Worm (Caenorhabditis elegans) whole organism, late embryonic: ENCODE measurements around the gene C18H7.1.

Source experiments
- F13H6.1 ChIP-seq: sonication (generic microtip); optimal IDR thresholded peaks from 2 replicates; lab custom pipeline; 2016; ENCODE audit warnings: missing genetic modification characterization, missing compliant biosample characterization
- K09A11.1 ChIP-seq: sonication (generic microtip); optimal IDR thresholded peaks from 2 replicates; lab custom pipeline; 2017; ENCODE audit warnings: antibody characterized with exemption, mild to moderate bottlenecking, missing genetic modification characterization, missing compliant biosample characterization; ENCODE audit not compliant: insufficient read depth
- T23F11.4 ChIP-seq: fragments of 200-800 bp; sonication (Bioruptor generic); optimal IDR thresholded peaks from 2 replicates; lab custom pipeline; 2018; ENCODE audit warnings: mild to moderate bottlenecking, missing genetic modification characterization, missing compliant biosample characterization
- ceh-14 ChIP-seq: sonication (generic microtip); optimal IDR thresholded peaks from 2 replicates; lab custom pipeline; 2016; ENCODE audit warnings: missing genotype, missing genetic modification characterization, missing compliant biosample characterization
- ceh-22 ChIP-seq: sonication (generic microtip); optimal IDR thresholded peaks from 2 replicates; lab custom pipeline; 2017; ENCODE audit warnings: missing biosample characterization, missing genetic modification characterization
- ceh-24 ChIP-seq: sonication (generic microtip); optimal IDR thresholded peaks from 2 replicates; lab custom pipeline; 2016; ENCODE audit warnings: mild to moderate bottlenecking, missing genetic modification characterization, missing compliant biosample characterization
- ceh-30 ChIP-seq: fragments of 150-350 bp; optimal IDR thresholded peaks from 2 replicates; lab custom pipeline; 2014; ENCODE audit warnings: missing biosample characterization, missing genetic modification characterization
- ceh-31 ChIP-seq: sonication (generic microtip); optimal IDR thresholded peaks from 2 replicates; lab custom pipeline; 2016; ENCODE audit warnings: missing genetic modification characterization, missing compliant biosample characterization
- ceh-45 ChIP-seq: fragments of 200-800 bp; sonication (Bioruptor generic); IDR thresholded peaks from 2 replicates; pipeline ENCODE4 v1.3.6; 2022; ENCODE audit warnings: missing genetic modification reagents, missing genetic modification characterization, missing compliant biosample characterization
- dmd-4 ChIP-seq: sonication (generic microtip); optimal IDR thresholded peaks from 2 replicates; lab custom pipeline; 2016; ENCODE audit warnings: borderline replicate concordance, missing genetic modification characterization, missing compliant biosample characterization
- dve-1 ChIP-seq: sonication (generic microtip); optimal IDR thresholded peaks from 2 replicates; lab custom pipeline; 2017; ENCODE audit warnings: antibody characterized with exemption, mild to moderate bottlenecking, missing genetic modification characterization, missing compliant biosample characterization
- ets-4 ChIP-seq: sonication (generic microtip); optimal IDR thresholded peaks from 2 replicates; lab custom pipeline; 2016; ENCODE audit warnings: missing genetic modification characterization, missing compliant biosample characterization
- eyg-1 ChIP-seq: sonication (generic microtip); optimal IDR thresholded peaks from 2 replicates; lab custom pipeline; 2016; ENCODE audit warnings: missing genotype, missing genetic modification characterization, missing compliant biosample characterization
- fkh-10 ChIP-seq: fragments of 150-350 bp; optimal IDR thresholded peaks from 2 replicates; lab custom pipeline; 2014; ENCODE audit warnings: missing biosample characterization, missing genetic modification reagents, missing genetic modification characterization
- fkh-6 ChIP-seq: sonication (generic microtip); optimal IDR thresholded peaks from 2 replicates; lab custom pipeline; 2016; ENCODE audit warnings: missing genetic modification characterization, missing compliant biosample characterization
- gmeb-2 ChIP-seq: sonication (generic microtip); optimal IDR thresholded peaks from 2 replicates; lab custom pipeline; 2016; ENCODE audit warnings: missing genetic modification characterization, inconsistent platforms, missing compliant biosample characterization
- hlh-13 ChIP-seq: fragments of 200-800 bp; sonication (Bioruptor generic); optimal IDR thresholded peaks from 2 replicates; lab custom pipeline; 2018; ENCODE audit warnings: mild to moderate bottlenecking, missing genetic modification characterization, missing compliant biosample characterization
- hlh-30 ChIP-seq: sonication (generic microtip); optimal IDR thresholded peaks from 2 replicates; lab custom pipeline; 2017; ENCODE audit warnings: antibody characterized with exemption, missing genetic modification characterization, missing compliant biosample characterization; ENCODE audit not compliant: insufficient read depth
- lim-6 ChIP-seq: sonication (generic microtip); optimal IDR thresholded peaks from 2 replicates; lab custom pipeline; 2016; ENCODE audit warnings: missing genetic modification characterization, missing compliant biosample characterization
- lin-11 ChIP-seq: fragments of 200-800 bp; sonication (Bioruptor generic); optimal IDR thresholded peaks from 2 replicates; lab custom pipeline; 2018; ENCODE audit warnings: mild to moderate bottlenecking, missing genetic modification characterization, missing compliant biosample characterization
- madf-2 ChIP-seq: sonication (generic microtip); optimal IDR thresholded peaks from 2 replicates; lab custom pipeline; 2017; ENCODE audit warnings: missing genetic modification characterization, missing compliant biosample characterization
- nfya-1 ChIP-seq: sonication (generic microtip); optimal IDR thresholded peaks from 2 replicates; lab custom pipeline; 2017; ENCODE audit warnings: missing genetic modification characterization, mild to moderate bottlenecking, missing compliant biosample characterization, antibody characterized with exemption, moderate library complexity
- npax-4 ChIP-seq: sonication (generic microtip); optimal IDR thresholded peaks from 2 replicates; lab custom pipeline; 2016; ENCODE audit warnings: missing genetic modification characterization, missing compliant biosample characterization
- pag-3 ChIP-seq: sonication (generic microtip); optimal IDR thresholded peaks from 2 replicates; lab custom pipeline; 2016; ENCODE audit warnings: missing compliant biosample characterization, missing genetic modification characterization, borderline replicate concordance
- pat-9 ChIP-seq: fragments of 200-800 bp; sonication (Bioruptor generic); optimal IDR thresholded peaks from 2 replicates; lab custom pipeline; 2018; ENCODE audit warnings: mild to moderate bottlenecking, missing genetic modification characterization, moderate library complexity, missing compliant biosample characterization
- pax-1 ChIP-seq: fragments of 150-350 bp; optimal IDR thresholded peaks from 2 replicates; lab custom pipeline; 2014; ENCODE audit warnings: missing biosample characterization, missing genetic modification characterization
- ref-2 ChIP-seq: sonication (generic microtip); optimal IDR thresholded peaks from 2 replicates; lab custom pipeline; 2016; ENCODE audit warnings: missing genetic modification characterization, missing compliant biosample characterization
- sdc-2 ChIP-seq: sonication (generic microtip); optimal IDR thresholded peaks from 2 replicates; lab custom pipeline; 2016; ENCODE audit warnings: missing genotype, missing genetic modification characterization, missing compliant biosample characterization
- syd-9 ChIP-seq: sonication (generic microtip); optimal IDR thresholded peaks from 2 replicates; lab custom pipeline; 2016; ENCODE audit warnings: mild to moderate bottlenecking, missing genetic modification characterization, moderate library complexity, missing compliant biosample characterization
- tbx-2 ChIP-seq: sonication (generic microtip); optimal IDR thresholded peaks from 2 replicates; lab custom pipeline; 2016; ENCODE audit warnings: missing genetic modification characterization, missing compliant biosample characterization
- tbx-7 ChIP-seq: sonication (generic microtip); optimal IDR thresholded peaks from 2 replicates; lab custom pipeline; 2016; ENCODE audit warnings: missing genotype, missing genetic modification characterization, missing compliant biosample characterization
- ttx-3 ChIP-seq: sonication (generic microtip); optimal IDR thresholded peaks from 2 replicates; lab custom pipeline; 2016; ENCODE audit warnings: missing genetic modification reagents, missing genetic modification characterization, missing compliant biosample characterization
- unc-3 ChIP-seq, 2 experiments: fragments of 200-800 bp in 1 of 2; sonication (Bioruptor generic) in 1 of 2; sonication (generic microtip) in 1 of 2; conservative IDR thresholded peaks in 1 of 2; optimal IDR thresholded peaks in 1 of 2; 2 replicates each; pipeline versions ENCODE4 v1.3.6 to Lab custom; 2016 to 2022; ENCODE audit warnings: missing compliant biosample characterization in 2 of 2, missing genetic modification characterization in 2 of 2, missing genetic modification reagents in 1 of 2
- ztf-16 ChIP-seq: sonication (generic microtip); optimal IDR thresholded peaks from 2 replicates; lab custom pipeline; 2017; ENCODE audit warnings: missing genetic modification characterization, missing compliant biosample characterization

C18H7.1 gene

DNA sequence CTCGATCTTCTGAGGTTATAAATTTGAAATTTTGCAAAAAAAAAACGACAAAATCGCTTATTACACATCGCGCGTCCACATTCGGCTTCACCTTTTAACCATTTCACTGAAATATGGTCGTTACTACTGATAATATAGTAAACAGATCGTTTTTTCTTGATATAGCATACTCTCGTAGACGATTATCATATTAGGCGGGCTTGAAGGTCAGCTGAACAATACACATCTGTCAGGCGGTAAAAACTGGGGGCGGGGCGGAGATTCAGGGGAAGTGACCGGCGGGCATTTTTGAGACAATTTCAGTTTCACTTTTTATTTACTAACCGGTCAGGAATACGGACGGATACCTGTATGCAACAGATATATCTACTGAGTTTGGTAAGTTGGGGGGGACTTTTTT, at the start of gene C18H7.1:
Gene C18H7.1, plus strand, starts transcription at position 301 of the 400 bp plus-strand sequence.
- no peak for TF ChIP-seq ets-4 (tag; lab: Kevin White, UChicago)

DNA sequence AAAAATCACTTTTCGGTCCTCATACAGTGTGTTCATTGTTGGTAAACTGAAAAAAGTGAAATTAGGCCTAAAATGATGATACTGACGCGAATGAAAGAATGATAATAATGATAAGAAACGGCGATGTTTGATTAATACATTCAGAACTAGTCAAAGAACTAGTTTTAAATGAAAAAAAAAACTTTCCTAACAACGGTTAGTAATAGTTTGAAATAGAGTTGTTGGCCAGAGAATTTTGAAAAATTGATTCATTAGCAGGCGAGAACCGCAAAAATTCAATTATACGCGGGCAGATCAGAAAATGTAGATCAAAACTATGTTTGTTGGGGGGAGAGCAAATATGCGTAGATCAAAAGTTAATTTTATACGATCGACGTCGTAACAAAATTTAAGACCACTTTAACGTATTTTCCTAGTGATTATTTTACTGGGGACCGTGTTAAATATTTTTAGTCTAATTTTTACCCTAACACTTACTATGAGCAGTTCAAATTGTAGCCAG, 44.5 kb upstream of the C18H7.1 start, which contains the start of gene F56A11.5:
Gene F56A11.5, minus strand, starts transcription at position 51 of the 502 bp plus-strand sequence.
- TF ChIP-seq ceh-24 (no peak), lim-6 (tag; lab: Kevin White, UChicago) (no peak), unc-3 (GFP tag; conservative IDR thresholded peaks at IDR 0.05; lab: Robert Waterston, UW) (no peak), unc-3 (tag; optimal IDR thresholded peaks at IDR 0.05; lab: Kevin White, UChicago) (no peak), lin-11 (tag; lab: Kevin White, UChicago) (no peak), syd-9 (tag; lab: Kevin White, UChicago) (no peak), T23F11.4 (no peak), hlh-13 (no peak), ztf-16 (tag; lab: Kevin White, UChicago) (no peak), dmd-4 (no peak), ceh-22 (tag; lab: Kevin White, UChicago) (no peak), pat-9 (no peak), ceh-45 (no peak), F13H6.1 (no peak), ceh-30 (tag; lab: Kevin White, UChicago) (no peak), pax-1 (tag; lab: Kevin White, UChicago) (no peak), ceh-14 (tag; lab: Kevin White, UChicago) (no peak), npax-4 (tag; lab: Kevin White, UChicago) (no peak), fkh-10 (GFP tag; lab: Kevin White, UChicago) (no peak)

DNA sequence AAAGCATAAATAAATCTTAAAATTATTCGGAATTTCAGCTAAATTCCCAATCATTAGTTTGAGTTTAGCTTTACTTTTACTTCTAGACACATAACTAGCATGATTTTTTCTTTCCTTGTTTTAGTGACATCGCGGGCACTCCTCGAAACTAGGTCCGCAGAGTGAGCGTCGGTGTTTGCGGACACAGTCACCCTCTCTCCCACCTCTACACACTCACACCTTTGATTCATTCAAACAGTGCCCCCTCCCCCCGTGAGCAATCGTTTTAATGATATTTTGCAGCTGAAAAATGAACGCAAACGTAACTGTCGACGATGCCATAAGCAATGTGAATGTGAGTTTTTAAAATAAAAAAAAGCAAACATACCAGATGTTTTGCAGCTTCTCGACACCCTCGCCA, 42.9 kb upstream of the C18H7.1 start, which contains the start of gene gex-2:
Gene gex-2, plus strand, starts transcription at position 283 of the 400 bp plus-strand sequence.
- TF ChIP-seq nfya-1 (tag; lab: Kevin White, UChicago) (peak; percentile 1), fkh-6 (tag; lab: Kevin White, UChicago) (peak; percentile 22), T23F11.4 (no peak), ref-2 (tag; lab: Kevin White, UChicago) (peak; percentile 3), tbx-2 (tag; lab: Kevin White, UChicago) (peak; percentile 27)

DNA sequence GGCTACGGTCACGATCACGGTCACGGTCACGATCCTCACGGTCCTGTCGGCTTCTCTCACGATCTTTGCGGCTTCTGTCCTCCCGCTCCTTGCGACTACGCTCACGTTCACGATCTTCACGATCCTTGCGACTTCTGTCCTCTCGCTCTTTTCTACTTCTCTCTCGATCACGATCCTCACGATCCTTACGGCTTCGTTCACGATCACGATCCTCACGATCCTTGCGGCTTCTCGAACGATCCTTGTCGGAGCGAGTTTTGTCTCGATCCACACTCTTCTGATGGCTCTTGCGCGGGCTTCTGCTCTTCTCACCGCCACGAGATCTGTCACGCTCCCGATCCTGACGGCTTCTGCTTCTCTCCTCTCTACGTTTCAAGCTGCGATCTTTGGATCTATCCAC, 34.8 kb upstream of the C18H7.1 start:
- TF ChIP-seq tbx-7 (no peak), fkh-10 (GFP tag; lab: Kevin White, UChicago) (no peak), dve-1 (no peak), ceh-24 (no peak), gmeb-2 (no peak), pag-3 (no peak), madf-2 (tag; lab: Kevin White, UChicago) (no peak)

DNA sequence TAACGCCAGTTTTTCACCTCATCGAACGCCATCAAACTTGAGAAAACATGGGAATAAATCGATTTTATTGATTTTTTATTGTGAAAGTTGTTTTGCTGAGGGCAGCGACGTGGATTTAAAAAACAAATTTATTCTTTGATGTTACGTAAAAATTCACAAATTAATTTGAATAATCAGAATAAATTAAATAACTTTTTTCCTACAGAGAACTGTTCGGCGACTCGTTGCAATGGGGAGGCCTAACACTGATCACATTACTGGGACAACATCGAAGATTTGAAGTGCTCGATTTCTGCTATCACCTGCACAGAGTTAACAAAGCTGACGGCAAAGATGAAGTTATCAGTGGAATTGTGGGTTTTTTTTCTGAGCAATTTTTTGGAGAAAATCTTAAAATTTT, 33.2 kb upstream of the C18H7.1 start, which contains the start of gene F56A11.6:
Gene F56A11.6, minus strand, starts transcription at position 101 of the 400 bp plus-strand sequence.
- TF ChIP-seq syd-9 (tag; lab: Kevin White, UChicago), result no peak
- no peak for TF ChIP-seq unc-3 (GFP tag; conservative IDR thresholded peaks at IDR 0.05; lab: Robert Waterston, UW)
- TF ChIP-seq unc-3 (tag; optimal IDR thresholded peaks at IDR 0.05; lab: Kevin White, UChicago), result no peak
- TF ChIP-seq dmd-4, result no peak
- no peak for TF ChIP-seq F13H6.1
- no peak for TF ChIP-seq K09A11.1 (tag; lab: Kevin White, UChicago)
- TF ChIP-seq T23F11.4, result no peak
- no peak for TF ChIP-seq sdc-2 (tag; lab: Kevin White, UChicago)
- no peak for TF ChIP-seq madf-2 (tag; lab: Kevin White, UChicago)
- no peak for TF ChIP-seq eyg-1 (tag; lab: Kevin White, UChicago)
- TF ChIP-seq ttx-3 (tag; lab: Kevin White, UChicago), result no peak
- TF ChIP-seq ceh-31 (tag; lab: Kevin White, UChicago), result no peak
- TF ChIP-seq ref-2 (tag; lab: Kevin White, UChicago), result no peak
- TF ChIP-seq hlh-30, result no peak
- no peak for TF ChIP-seq ceh-24
- TF ChIP-seq npax-4 (tag; lab: Kevin White, UChicago), result no peak
